Fruit fly (Drosophila melanogaster) whole organism, wandering third instar larva: ENCODE data around the gene CG43760.

Source experiments
- Abd-B ChIP-seq: fragments of >200 bp; optimal IDR thresholded peaks from 2 replicates; lab custom pipeline; 2017; ENCODE audit warnings: missing biosample characterization, missing genetic modification characterization
- CrebA ChIP-seq: fragments of 200-800 bp; sonication (Bioruptor generic); optimal IDR thresholded peaks from 2 replicates; lab custom pipeline; 2016; ENCODE audit warnings: missing biosample characterization, mild to moderate bottlenecking, missing genetic modification characterization, borderline replicate concordance
- Dfd ChIP-seq: fragments of >200 bp; optimal IDR thresholded peaks from 2 replicates; lab custom pipeline; 2017; ENCODE audit warnings: missing biosample characterization, missing genetic modification characterization
- Dif ChIP-seq: fragments of 200-275, 200-300 bp; sonication (Bioruptor generic); optimal IDR thresholded peaks from 2 replicates; lab custom pipeline; 2018; ENCODE audit warnings: missing biosample characterization, missing genetic modification characterization; ENCODE audit not compliant: partially characterized antibody
- HLH106 ChIP-seq: fragments of 200-800 bp; optimal IDR thresholded peaks from 3 replicates; lab custom pipeline; 2019; ENCODE audit warnings: missing biosample characterization, mild to moderate bottlenecking, missing genetic modification characterization, moderate library complexity
- Hnf4 ChIP-seq: fragments of 200-800 bp; sonication (Bioruptor generic); optimal IDR thresholded peaks from 2 replicates; lab custom pipeline; 2016; ENCODE audit warnings: missing biosample characterization, mild to moderate bottlenecking, missing genetic modification characterization
- Hr78 ChIP-seq: fragments of >200 bp; optimal IDR thresholded peaks from 2 replicates; lab custom pipeline; 2017; ENCODE audit warnings: missing biosample characterization, missing genetic modification characterization
- Hr83 ChIP-seq: fragments of 200-300 bp; sonication (Bioruptor generic); optimal IDR thresholded peaks from 2 replicates; lab custom pipeline; 2016; ENCODE audit warnings: missing biosample characterization, mild to moderate bottlenecking, missing genetic modification characterization, moderate library complexity; ENCODE audit not compliant: poor library complexity, severe bottlenecking
- Jra ChIP-seq: sonication (Bioruptor generic); optimal IDR thresholded peaks from 2 replicates; lab custom pipeline; 2016; ENCODE audit warnings: missing biosample characterization, missing genetic modification characterization
- Myc ChIP-seq: fragments of >200 bp; optimal IDR thresholded peaks from 2 replicates; lab custom pipeline; 2017
- OdsH ChIP-seq: fragments of 200-800 bp; sonication (Bioruptor generic); optimal IDR thresholded peaks from 2 replicates; lab custom pipeline; 2016; ENCODE audit warnings: missing biosample characterization, mild to moderate bottlenecking, missing genetic modification characterization
- Vsx2 ChIP-seq: fragments of 200-300, 225-300 bp; sonication (Bioruptor generic); optimal IDR thresholded peaks from 2 replicates; lab custom pipeline; 2018; ENCODE audit warnings: missing biosample characterization, missing genetic modification characterization; ENCODE audit not compliant: partially characterized antibody
- br ChIP-seq: fragments of 200-800 bp; sonication (Bioruptor generic); optimal IDR thresholded peaks from 2 replicates; lab custom pipeline; 2016; ENCODE audit warnings: missing biosample characterization, missing genetic modification characterization
- brk ChIP-seq: fragments of 200-800 bp; sonication (Bioruptor generic); optimal IDR thresholded peaks from 2 replicates; lab custom pipeline; 2016; ENCODE audit warnings: missing biosample characterization, mild to moderate bottlenecking, missing genetic modification characterization
- dl ChIP-seq, 2 experiments: fragments of 175-275, 200-275 bp in 1 of 2; fragments of 200-275 bp in 1 of 2; sonication (Bioruptor generic); optimal IDR thresholded peaks; lab custom pipeline; 2018; ENCODE audit warnings: mild to moderate bottlenecking in 2 of 2, missing biosample characterization in 2 of 2, missing genetic modification characterization in 2 of 2, moderate library complexity in 2 of 2; ENCODE audit not compliant: partially characterized antibody in 2 of 2, insufficient read depth in 1 of 2
- dmrt93B ChIP-seq: fragments of 200-800 bp; sonication (Bioruptor generic); optimal IDR thresholded peaks from 2 replicates; lab custom pipeline; 2018; ENCODE audit warnings: missing biosample characterization, mild to moderate bottlenecking, missing genetic modification characterization
- dsf ChIP-seq: sonication (Bioruptor generic); optimal IDR thresholded peaks from 2 replicates; lab custom pipeline; 2016; ENCODE audit warnings: missing biosample characterization, missing genetic modification characterization, borderline replicate concordance
- ey ChIP-seq: fragments of 200-800 bp; sonication (Bioruptor generic); optimal IDR thresholded peaks from 2 replicates; lab custom pipeline; 2016; ENCODE audit warnings: missing biosample characterization, missing genetic modification characterization
- fru ChIP-seq: fragments of 200-800 bp; sonication (Bioruptor generic); optimal IDR thresholded peaks from 3 replicates; lab custom pipeline; 2016; ENCODE audit warnings: missing biosample characterization, mild to moderate bottlenecking, missing genetic modification characterization
- h ChIP-seq: fragments of 200-800 bp; sonication (Bioruptor generic); optimal IDR thresholded peaks from 3 replicates; lab custom pipeline; 2016; ENCODE audit warnings: missing biosample characterization, mild to moderate bottlenecking, missing genetic modification characterization
- lola ChIP-seq: fragments of >200 bp; optimal IDR thresholded peaks from 2 replicates; lab custom pipeline; 2017; ENCODE audit warnings: missing biosample characterization, missing genetic modification characterization
- pan ChIP-seq: fragments of >200 bp; optimal IDR thresholded peaks from 2 replicates; lab custom pipeline; 2017
- rgr ChIP-seq: fragments of 200-800 bp; sonication (Bioruptor generic); optimal IDR thresholded peaks from 3 replicates; lab custom pipeline; 2016; ENCODE audit warnings: missing biosample characterization, mild to moderate bottlenecking, missing genetic modification characterization
- sage ChIP-seq: fragments of 200-800 bp; sonication (Bioruptor generic); optimal IDR thresholded peaks from 2 replicates; lab custom pipeline; 2016; ENCODE audit warnings: missing biosample characterization, mild to moderate bottlenecking, missing genetic modification characterization
- sv ChIP-seq: fragments of 200-800 bp; sonication (Bioruptor generic); optimal IDR thresholded peaks from 3 replicates; lab custom pipeline; 2016; ENCODE audit warnings: missing biosample characterization, missing genetic modification characterization
- tai ChIP-seq: sonication (Bioruptor generic); optimal IDR thresholded peaks from 2 replicates; lab custom pipeline; 2016; ENCODE audit warnings: missing biosample characterization, missing genetic modification characterization
- usp ChIP-seq: fragments of >200 bp; optimal IDR thresholded peaks from 2 replicates; lab custom pipeline; 2017; ENCODE audit warnings: missing biosample characterization, missing genetic modification characterization
- woc ChIP-seq: sonication (Bioruptor generic); optimal IDR thresholded peaks from 2 replicates; lab custom pipeline; 2016; ENCODE audit warnings: missing biosample characterization, mild to moderate bottlenecking, missing genetic modification characterization

CG43760 gene

DNA sequence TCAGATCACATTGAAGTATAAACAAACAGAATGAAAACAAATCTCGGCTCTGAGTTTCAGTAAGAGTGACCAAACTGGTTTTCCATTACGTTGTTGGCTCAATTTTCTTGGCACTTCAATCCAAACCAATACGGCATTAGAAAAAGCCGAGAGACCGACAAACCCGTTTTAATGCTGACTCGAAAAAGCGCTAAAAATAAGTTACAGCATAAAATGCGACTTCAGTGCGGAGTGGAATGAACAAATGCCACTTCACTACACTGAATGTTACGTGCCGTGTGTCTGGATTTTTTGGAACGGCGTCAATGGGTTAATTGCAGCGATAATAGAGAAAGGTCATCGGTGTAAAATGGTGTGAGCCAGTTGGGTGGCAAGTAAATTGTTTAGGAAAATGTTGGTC, 16.0 kb downstream of the CG43760 start:
- TF ChIP-seq br (GFP tag; lab: Kevin White, UChicago) = no peak
- TF ChIP-seq dmrt93B = no peak

DNA sequence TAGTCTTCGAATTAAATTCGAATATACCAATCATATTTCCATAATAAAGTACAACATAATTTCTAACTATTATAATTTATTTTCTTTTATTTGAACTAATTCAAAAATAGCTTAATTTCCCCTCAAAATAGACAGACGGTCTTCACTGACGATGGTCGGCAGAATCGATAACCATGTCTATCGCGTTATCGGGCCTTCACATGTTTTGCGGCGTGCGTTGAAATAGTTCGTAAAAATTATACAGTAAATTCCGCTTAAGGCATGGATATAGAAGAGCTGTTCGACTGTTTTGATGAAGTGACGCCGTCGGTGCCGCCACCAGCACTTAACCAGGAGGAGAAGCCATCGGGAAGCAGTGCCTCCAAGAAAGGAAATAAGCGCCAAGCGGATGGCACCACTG, 24.6 kb downstream of the CG43760 start, which contains the start of gene Mtr4:
Mtr4 (plus strand) TSS at position 168 of the 400 bp plus-strand sequence.
- no peak for TF ChIP-seq Hr78 (GFP tag; lab: Kevin White, UChicago)
- no peak for TF ChIP-seq fru
- TF ChIP-seq Abd-B (GFP tag; lab: Kevin White, UChicago) = no peak
- no peak for TF ChIP-seq dsf (GFP tag; lab: Kevin White, UChicago)
- TF ChIP-seq Dfd (GFP tag; lab: Kevin White, UChicago) = no peak
- TF ChIP-seq CrebA = no peak
- no peak for TF ChIP-seq Jra
- TF ChIP-seq tai (GFP tag; lab: Kevin White, UChicago) = no peak
- no peak for TF ChIP-seq usp (GFP tag; lab: Kevin White, UChicago)
- no peak for TF ChIP-seq Dif
- TF ChIP-seq br (GFP tag; lab: Kevin White, UChicago) = no peak
- TF ChIP-seq sv (GFP tag; lab: Kevin White, UChicago) = no peak
- TF ChIP-seq Hnf4 (GFP tag; lab: Kevin White, UChicago) = no peak
- TF ChIP-seq lola (GFP tag; lab: Kevin White, UChicago) = no peak
- no peak for TF ChIP-seq sage (GFP tag; lab: Kevin White, UChicago)
- no peak for TF ChIP-seq rgr (GFP tag; lab: Kevin White, UChicago)
- TF ChIP-seq HLH106 (tag; lab: Kevin White, UChicago) = no peak
- TF ChIP-seq, all 38 proteins: peak for 0

DNA sequence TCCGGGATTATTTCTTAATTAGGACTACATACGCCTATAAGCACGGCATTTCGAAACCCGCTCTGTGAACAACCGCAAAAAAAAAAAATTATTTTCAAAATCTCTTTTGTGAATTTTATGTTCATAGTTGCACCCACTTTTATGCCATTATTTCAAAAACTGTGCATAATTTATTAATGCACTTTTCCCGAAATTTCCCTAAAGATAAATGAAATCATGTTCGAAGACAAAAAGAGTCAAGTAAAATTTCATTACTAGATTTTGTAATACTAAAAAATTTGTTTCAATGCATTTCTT, 25.4 kb downstream of the CG43760 start:
- peak; percentile 18 for TF ChIP-seq woc (GFP tag; lab: Kevin White, UChicago)
- TF ChIP-seq dmrt93B = no peak
- TF ChIP-seq pan (lab: Kevin White, UChicago) = no peak

DNA sequence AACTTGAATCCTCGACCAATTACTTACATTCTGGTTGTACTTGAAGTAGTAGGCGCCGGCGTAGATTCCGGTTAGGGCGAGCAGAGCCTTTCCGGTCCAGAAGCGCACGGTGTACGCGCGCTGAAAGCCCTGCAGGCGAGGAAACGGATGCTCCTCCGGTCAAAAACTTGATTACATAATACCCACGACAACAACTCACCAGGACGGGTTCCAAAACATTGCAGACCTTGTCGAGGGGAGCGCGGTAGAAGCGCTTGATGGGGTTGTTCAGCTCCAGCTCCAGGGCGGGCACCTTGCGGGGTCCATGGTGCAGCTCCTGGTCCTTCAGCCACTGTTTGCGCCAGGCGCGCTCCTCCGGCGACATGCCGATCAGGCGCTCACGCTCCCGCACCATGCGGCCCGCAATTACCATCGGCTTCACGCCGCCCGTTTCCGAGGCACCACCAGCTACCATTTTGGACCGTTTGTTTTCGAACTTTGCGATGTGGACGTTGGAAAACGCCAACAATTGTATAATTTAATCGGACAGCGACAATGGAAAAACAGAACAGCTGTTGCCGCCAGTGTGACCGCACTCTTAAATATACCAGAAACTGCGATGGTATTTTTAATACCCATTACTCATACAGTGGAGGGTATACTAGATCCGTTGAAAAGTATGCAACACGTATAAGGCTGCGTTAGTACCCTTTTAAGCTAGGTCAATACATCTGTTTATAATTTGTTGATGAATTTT, 26.0 kb downstream of the CG43760 start, which contains the start of gene ND-B17:
ND-B17 (minus strand) TSS at position 556 of the 736 bp plus-strand sequence.
- TF ChIP-seq brk (GFP tag; lab: Kevin White, UChicago) (no peak), dmrt93B (no peak), pan (lab: Kevin White, UChicago) (no peak), Myc (lab: Kevin White, UChicago) (peak; percentile 32), ey (GFP tag; lab: Kevin White, UChicago) (peak; percentile 6), sv (GFP tag; lab: Kevin White, UChicago) (peak; percentile 46), woc (GFP tag; lab: Kevin White, UChicago) (peak; percentile 36)

DNA sequence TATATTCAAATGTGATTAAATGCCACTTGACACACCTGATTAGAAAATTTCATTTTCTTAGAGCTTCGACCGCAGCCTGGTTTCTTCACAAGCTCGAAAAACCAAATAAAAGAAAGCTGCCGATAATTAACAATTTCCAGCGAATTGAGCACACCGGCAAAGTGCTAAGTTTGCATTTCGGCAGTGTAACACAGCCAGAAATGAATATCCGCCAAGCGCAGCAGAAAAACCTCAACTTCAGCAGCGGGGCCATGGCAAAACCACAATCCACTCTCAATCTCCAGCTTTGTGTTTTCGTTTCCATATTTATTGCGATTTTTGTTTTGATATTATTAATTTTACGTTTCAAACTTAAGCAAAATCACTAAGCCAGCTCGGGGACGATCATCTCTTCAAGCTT, 27.3 kb downstream of the CG43760 start:
- no peak for TF ChIP-seq Myc (lab: Kevin White, UChicago)
- no peak for TF ChIP-seq pan (lab: Kevin White, UChicago)
- no peak for TF ChIP-seq brk (GFP tag; lab: Kevin White, UChicago)

DNA sequence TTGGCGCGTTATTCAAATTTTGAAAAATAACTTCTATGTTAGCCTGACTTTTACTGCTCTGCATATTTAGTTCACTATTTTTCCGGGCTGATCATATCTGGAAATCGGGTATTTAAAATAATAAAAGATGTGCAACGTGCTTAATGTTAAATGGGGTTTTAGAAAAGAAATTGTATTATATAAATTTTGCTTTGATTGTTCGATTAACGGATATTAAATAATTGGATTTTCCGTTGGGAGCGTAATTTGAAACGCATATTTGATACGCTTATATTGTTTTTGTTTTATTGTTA, 28.4 kb downstream of the CG43760 start:
- TF ChIP-seq Vsx2 = no peak
- TF ChIP-seq CrebA = no peak
- no peak for TF ChIP-seq brk (GFP tag; lab: Kevin White, UChicago)
- no peak for TF ChIP-seq dl (GFP tag; optimal IDR thresholded peaks at IDR 0.05; lab: Kevin White, UChicago; ENCODE audit: insufficient read depth in 1 of 2, partially characterized antibody in 2 of 2)
- no peak for TF ChIP-seq h (GFP tag; lab: Kevin White, UChicago)
- TF ChIP-seq rgr (GFP tag; lab: Kevin White, UChicago) = no peak
- no peak for TF ChIP-seq Dfd (GFP tag; lab: Kevin White, UChicago)
- no peak for TF ChIP-seq Hr83 (GFP tag; lab: Kevin White, UChicago)
- no peak for TF ChIP-seq OdsH (GFP tag; lab: Kevin White, UChicago)
- no peak for TF ChIP-seq Hnf4 (GFP tag; lab: Kevin White, UChicago)
- TF ChIP-seq usp (GFP tag; lab: Kevin White, UChicago) = no peak
- no peak for TF ChIP-seq dsf (GFP tag; lab: Kevin White, UChicago)
